Worm (Caenorhabditis elegans) whole organism, L3 larva: ENCODE data around the gene ugt-33.
A peak's percentile ranks its signal among the peaks of the same experiment; 100 is the strongest.

Experiments
- R02D3.7 ChIP-seq: fragments of 150-350 bp; optimal IDR thresholded peaks from 2 replicates; lab custom pipeline; 2014; ENCODE audit warnings: missing biosample characterization, missing genetic modification characterization
- ZK546.5 ChIP-seq: sonication (generic microtip); optimal IDR thresholded peaks from 2 replicates; lab custom pipeline; 2017; ENCODE audit warnings: missing biosample characterization, missing genetic modification characterization
- aly-2 ChIP-seq: fragments of 150-350 bp; optimal IDR thresholded peaks from 2 replicates; lab custom pipeline; 2014; ENCODE audit warnings: missing biosample characterization, missing genetic modification characterization
- ama-1 ChIP-seq: fragments of 150-350 bp; optimal IDR thresholded peaks from 2 replicates; lab custom pipeline; 2018
- ceh-16 ChIP-seq: sonication (generic microtip); optimal IDR thresholded peaks from 2 replicates; lab custom pipeline; 2017; ENCODE audit warnings: missing biosample characterization, missing genetic modification characterization
- ceh-28 ChIP-seq: fragments of 150-350 bp; optimal IDR thresholded peaks from 2 replicates; lab custom pipeline; 2014; ENCODE audit warnings: missing biosample characterization, missing genetic modification reagents, missing genetic modification characterization
- ceh-82 ChIP-seq: fragments of 150-350 bp; optimal IDR thresholded peaks from 2 replicates; lab custom pipeline; 2014; ENCODE audit warnings: missing biosample characterization, missing genetic modification characterization
- ceh-9 ChIP-seq: sonication (generic microtip); optimal IDR thresholded peaks from 2 replicates; lab custom pipeline; 2018; ENCODE audit warnings: missing biosample characterization, missing genetic modification characterization
- daf-12 ChIP-seq: fragments of 150-350 bp; optimal IDR thresholded peaks from 2 replicates; lab custom pipeline; 2014; ENCODE audit warnings: missing biosample characterization, missing genetic modification reagents, missing genetic modification characterization
- egl-27 ChIP-seq: sonication (generic microtip); optimal IDR thresholded peaks from 4 replicates; lab custom pipeline; 2017; ENCODE audit warnings: missing biosample characterization, missing genetic modification reagents, missing genetic modification characterization
- egl-5 ChIP-seq: fragments of 150-350 bp; optimal IDR thresholded peaks from 2 replicates; lab custom pipeline; 2017; ENCODE audit warnings: missing biosample characterization, missing genetic modification reagents, missing genetic modification characterization, inconsistent platforms
- elt-1 ChIP-seq: fragments of 150-350 bp; optimal IDR thresholded peaks from 2 replicates; lab custom pipeline; 2014; ENCODE audit warnings: missing biosample characterization, missing genetic modification characterization
- elt-2 ChIP-seq: sonication (generic microtip); optimal IDR thresholded peaks from 2 replicates; lab custom pipeline; 2016; ENCODE audit warnings: missing genetic modification reagents, mild to moderate bottlenecking, missing genetic modification characterization, missing compliant biosample characterization
- elt-3 ChIP-seq, 3 experiments: fragments of 150-350 bp in 1 of 3; sonication (generic microtip) in 2 of 3; optimal IDR thresholded peaks; 2 replicates in 2 of 3; 4 replicates in 1 of 3; lab custom pipeline; 2014 to 2017; ENCODE audit warnings: missing biosample characterization in 3 of 3, missing genetic modification characterization in 3 of 3
- eor-1 ChIP-seq, 2 experiments: fragments of 150-350 bp; optimal IDR thresholded peaks; 2 replicates each; lab custom pipeline; 2014 to 2018; ENCODE audit warnings: missing biosample characterization in 2 of 2, missing genetic modification characterization in 2 of 2
- fkh-10 ChIP-seq: sonication (generic microtip); optimal IDR thresholded peaks from 2 replicates; lab custom pipeline; 2017; ENCODE audit warnings: missing biosample characterization, missing genetic modification reagents, missing genetic modification characterization
- fkh-2 ChIP-seq: fragments of 150-350 bp; optimal IDR thresholded peaks from 2 replicates; lab custom pipeline; 2014; ENCODE audit warnings: missing biosample characterization, missing genetic modification reagents, missing genetic modification characterization
- fos-1 ChIP-seq: fragments of 150-350 bp; optimal IDR thresholded peaks from 2 replicates; lab custom pipeline; 2014; ENCODE audit warnings: missing biosample characterization, missing genetic modification characterization
- hmg-11 ChIP-seq: sonication (generic microtip); optimal IDR thresholded peaks from 2 replicates; lab custom pipeline; 2016; ENCODE audit warnings: missing genetic modification characterization, missing compliant biosample characterization
- jun-1 ChIP-seq: fragments of 150-350 bp; optimal IDR thresholded peaks from 2 replicates; lab custom pipeline; 2014; ENCODE audit warnings: missing biosample characterization, missing genetic modification reagents, missing genetic modification characterization
- lin-15B ChIP-seq: fragments of 150-350 bp; optimal IDR thresholded peaks from 2 replicates; lab custom pipeline; 2014; ENCODE audit warnings: missing biosample characterization, missing genetic modification characterization
- lin-39 ChIP-seq: fragments of 150-350 bp; optimal IDR thresholded peaks from 2 replicates; lab custom pipeline; 2018; ENCODE audit warnings: missing biosample characterization, missing genetic modification reagents, missing genetic modification characterization
- lsy-12 ChIP-seq: sonication (generic microtip); optimal IDR thresholded peaks from 2 replicates; lab custom pipeline; 2016; ENCODE audit warnings: mild to moderate bottlenecking, missing genetic modification characterization, missing compliant biosample characterization
- mdl-1 ChIP-seq: fragments of 150-350 bp; optimal IDR thresholded peaks from 2 replicates; lab custom pipeline; 2014; ENCODE audit warnings: missing biosample characterization, missing genetic modification characterization
- mml-1 ChIP-seq: fragments of 150-350 bp; sonication (generic microtip); optimal IDR thresholded peaks from 3 replicates; lab custom pipeline; 2014; ENCODE audit warnings: missing biosample characterization, missing genetic modification characterization
- nfya-1 ChIP-seq: sonication (generic microtip); optimal IDR thresholded peaks from 2 replicates; lab custom pipeline; 2017; ENCODE audit warnings: missing genetic modification characterization, mild to moderate bottlenecking, missing compliant biosample characterization, antibody characterized with exemption, moderate library complexity; ENCODE audit not compliant: insufficient read depth
- nhr-11 ChIP-seq: fragments of 150-350 bp; optimal IDR thresholded peaks from 2 replicates; lab custom pipeline; 2014; ENCODE audit warnings: missing biosample characterization, missing genetic modification characterization
- nhr-12 ChIP-seq: fragments of 150-350 bp; optimal IDR thresholded peaks from 2 replicates; lab custom pipeline; 2014; ENCODE audit warnings: missing biosample characterization, missing genetic modification characterization
- nhr-23 ChIP-seq: fragments of 150-350 bp; optimal IDR thresholded peaks from 2 replicates; lab custom pipeline; 2014; ENCODE audit warnings: missing biosample characterization, missing genetic modification reagents, missing genetic modification characterization
- nhr-237 ChIP-seq: fragments of 150-350 bp; optimal IDR thresholded peaks from 2 replicates; lab custom pipeline; 2014; ENCODE audit warnings: missing biosample characterization, missing genetic modification characterization
- nhr-25 ChIP-seq: sonication (generic microtip); optimal IDR thresholded peaks from 2 replicates; lab custom pipeline; 2017; ENCODE audit warnings: missing biosample characterization, missing genetic modification characterization
- nhr-28 ChIP-seq: fragments of 150-350 bp; optimal IDR thresholded peaks from 2 replicates; lab custom pipeline; 2014; ENCODE audit warnings: missing biosample characterization, missing genetic modification characterization
- nhr-43 ChIP-seq: sonication (generic microtip); optimal IDR thresholded peaks from 2 replicates; lab custom pipeline; 2016; ENCODE audit warnings: mild to moderate bottlenecking, missing genetic modification characterization, missing compliant biosample characterization; ENCODE audit not compliant: poor library complexity, severe bottlenecking
- nhr-67 ChIP-seq: fragments of 150-350 bp; optimal IDR thresholded peaks from 2 replicates; lab custom pipeline; 2014; ENCODE audit warnings: missing biosample characterization, missing genetic modification characterization
- nhr-76 ChIP-seq: fragments of 150-350 bp; sonication (generic microtip); optimal IDR thresholded peaks from 5 replicates; lab custom pipeline; 2014; ENCODE audit warnings: missing biosample characterization, missing genetic modification characterization
- nhr-77 ChIP-seq: fragments of 150-350 bp; optimal IDR thresholded peaks from 2 replicates; lab custom pipeline; 2014; ENCODE audit warnings: missing biosample characterization, missing genetic modification characterization
- pha-4 ChIP-seq: fragments of 150-350 bp; optimal IDR thresholded peaks from 2 replicates; lab custom pipeline; 2014; ENCODE audit warnings: missing biosample characterization, missing genetic modification reagents, missing genetic modification characterization
- pqm-1 ChIP-seq: fragments of 150-350 bp; optimal IDR thresholded peaks from 2 replicates; lab custom pipeline; 2017; ENCODE audit warnings: missing biosample characterization, missing genetic modification characterization, inconsistent platforms
- sea-2 ChIP-seq: fragments of 150-350 bp; sonication (generic microtip); optimal IDR thresholded peaks from 4 replicates; lab custom pipeline; 2014; ENCODE audit warnings: missing biosample characterization, missing genetic modification reagents, missing genetic modification characterization
- skn-1 ChIP-seq: fragments of 150-350 bp; optimal IDR thresholded peaks from 2 replicates; lab custom pipeline; 2014; ENCODE audit warnings: missing biosample characterization, missing genetic modification characterization
- snpc-4 ChIP-seq: fragments of 150-350 bp; optimal IDR thresholded peaks from 2 replicates; lab custom pipeline; 2014; ENCODE audit warnings: missing biosample characterization, missing genetic modification characterization
- tbx-2 ChIP-seq: sonication (generic microtip); optimal IDR thresholded peaks from 2 replicates; lab custom pipeline; 2016; ENCODE audit warnings: mild to moderate bottlenecking, missing genetic modification characterization, missing compliant biosample characterization
- unc-39 ChIP-seq: sonication (generic microtip); optimal IDR thresholded peaks from 4 replicates; lab custom pipeline; 2017; ENCODE audit warnings: missing biosample characterization, missing genetic modification characterization
- unc-62 ChIP-seq: fragments of 150-350 bp; sonication (generic microtip); optimal IDR thresholded peaks from 4 replicates; lab custom pipeline; 2014; ENCODE audit warnings: missing biosample characterization, missing genetic modification reagents, missing genetic modification characterization
- zag-1 ChIP-seq: fragments of 150-350 bp; optimal IDR thresholded peaks from 2 replicates; lab custom pipeline; 2014; ENCODE audit warnings: missing biosample characterization, missing genetic modification characterization
- ztf-11 ChIP-seq: fragments of 150-350 bp; optimal IDR thresholded peaks from 2 replicates; lab custom pipeline; 2014; ENCODE audit warnings: missing biosample characterization, missing genetic modification characterization
- ztf-4 ChIP-seq: fragments of 150-350 bp; optimal IDR thresholded peaks from 2 replicates; lab custom pipeline; 2014; ENCODE audit warnings: missing biosample characterization, missing genetic modification characterization

The ugt-33 gene

ce11 chrV:10465478-10465877, 27.7 kb upstream of the ugt-33 start:
- TF ChIP-seq hmg-11 (tag; lab: Kevin White, UChicago) (no peak), egl-27 (no peak), lsy-12 (tag; lab: Kevin White, UChicago) (no peak), daf-12 (tag; lab: Kevin White, UChicago) (no peak), ceh-28 (no peak), zag-1 (no peak), ceh-16 (tag; lab: Kevin White, UChicago) (no peak), ztf-4 (tag; lab: Kevin White, UChicago) (no peak), egl-5 (tag; lab: Kevin White, UChicago) (no peak)

DNA sequence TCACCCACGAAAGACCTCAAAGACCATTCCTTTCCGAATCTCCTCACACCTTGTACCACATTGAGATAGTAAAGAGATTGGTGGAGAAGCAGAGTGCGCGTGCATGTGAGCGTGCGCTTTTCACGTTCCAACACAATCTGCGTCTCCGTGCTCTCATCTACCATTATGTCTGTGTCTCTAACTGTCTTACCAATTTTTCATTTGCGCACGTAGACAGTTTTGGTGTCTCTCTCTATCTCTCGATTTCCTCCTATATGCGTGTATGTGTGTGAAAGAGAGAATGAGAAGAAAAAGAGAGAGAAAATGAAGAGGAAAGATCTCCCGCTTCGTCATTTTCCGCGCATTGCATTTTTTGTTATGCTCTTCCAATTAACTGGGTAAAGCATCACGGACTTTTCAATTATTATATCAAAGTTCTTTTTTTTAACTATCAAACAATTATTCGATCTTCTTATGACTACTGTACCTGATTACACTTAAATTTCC, 26.6 kb upstream of the ugt-33 start:
- peak; percentile 89 for TF ChIP-seq fkh-10 (GFP tag; lab: Kevin White, UChicago)
- TF ChIP-seq elt-1 (tag; lab: Kevin White, UChicago) = peak; percentile 50
- TF ChIP-seq elt-2 (tag; lab: Kevin White, UChicago) = peak; percentile 85
- TF ChIP-seq nhr-28 (tag; lab: Kevin White, UChicago) = no peak
- peak; percentile 86 for TF ChIP-seq unc-62 (GFP tag; lab: Kevin White, UChicago)
- peak; percentile 81 for TF ChIP-seq tbx-2
- peak in 2 of 3 experiments; percentile 80 to 91 for TF ChIP-seq elt-3 (tag; optimal IDR thresholded peaks at IDR 0.05; lab: Kevin White, UChicago)
- no peak for TF ChIP-seq sea-2 (GFP tag; lab: Kevin White, UChicago)
- TF ChIP-seq hmg-11 (tag; lab: Kevin White, UChicago) = peak; percentile 87
- peak; percentile 85 for TF ChIP-seq egl-5 (tag; lab: Kevin White, UChicago)
- TF ChIP-seq nhr-67 (tag; lab: Kevin White, UChicago) = no peak
- peak; percentile 94 for TF ChIP-seq lin-39 (tag; lab: Kevin White, UChicago)
- TF ChIP-seq snpc-4 (tag; lab: Kevin White, UChicago) = peak; percentile 70
- no peak for TF ChIP-seq ztf-11 (tag; lab: Kevin White, UChicago)
- TF ChIP-seq skn-1 (tag; lab: Kevin White, UChicago) = peak; percentile 44
- peak; percentile 73 for TF ChIP-seq lin-15B (tag; lab: Kevin White, UChicago)
- peak; percentile 99 for TF ChIP-seq nhr-25 (tag; lab: Kevin White, UChicago)
- no peak for TF ChIP-seq ceh-9 (tag; lab: Kevin White, UChicago)
- peak; percentile 93 for TF ChIP-seq nhr-43
- peak; percentile 53 for TF ChIP-seq ceh-82 (tag; lab: Kevin White, UChicago)
- TF ChIP-seq nhr-23 (tag; lab: Kevin White, UChicago) = peak; percentile 96
- peak; percentile 79 for TF ChIP-seq fos-1
- TF ChIP-seq ceh-16 (tag; lab: Kevin White, UChicago) = peak; percentile 28
- TF ChIP-seq nhr-237 (tag; lab: Kevin White, UChicago) = no peak
- TF ChIP-seq R02D3.7 (tag; lab: Kevin White, UChicago) = peak; percentile 78
- TF ChIP-seq nhr-12 = no peak
- no peak for TF ChIP-seq eor-1 (tag; optimal IDR thresholded peaks at IDR 0.05; lab: Kevin White, UChicago)
- TF ChIP-seq nhr-76 (tag; lab: Kevin White, UChicago) = peak; percentile 65
- TF ChIP-seq nhr-77 (tag; lab: Kevin White, UChicago) = no peak
- peak; percentile 92 for TF ChIP-seq nhr-11 (tag; lab: Kevin White, UChicago)
- peak; percentile 87 for TF ChIP-seq ceh-28
- no peak for TF ChIP-seq fkh-2 (tag; lab: Kevin White, UChicago)
- peak; percentile 82 for TF ChIP-seq ama-1
- TF ChIP-seq mdl-1 (tag; lab: Kevin White, UChicago) = peak; percentile 98
- peak; percentile 72 for TF ChIP-seq mml-1 (tag; lab: Kevin White, UChicago)
- TF ChIP-seq pha-4 (tag; lab: Kevin White, UChicago) = peak; percentile 99
- no peak for TF ChIP-seq aly-2
- TF ChIP-seq egl-27 = peak; percentile 84
- TF ChIP-seq pqm-1 = peak; percentile 96
- peak; percentile 91 for TF ChIP-seq lsy-12 (tag; lab: Kevin White, UChicago)
- peak; percentile 95 for TF ChIP-seq nfya-1
- peak; percentile 84 for TF ChIP-seq ztf-4 (tag; lab: Kevin White, UChicago)
- peak; percentile 22 for TF ChIP-seq daf-12 (tag; lab: Kevin White, UChicago)
- TF ChIP-seq zag-1 = peak; percentile 58
- peak; percentile 94 for TF ChIP-seq jun-1
- no peak for TF ChIP-seq ZK546.5 (tag; lab: Kevin White, UChicago)
- TF ChIP-seq unc-39 (tag; lab: Kevin White, UChicago) = no peak
